Fruit fly (Drosophila melanogaster) S2 (cell line): ENCODE data around the gene Sas-4.

Source experiments
- CG8478 ChIP-seq: fragments of >200 bp; optimal IDR thresholded peaks from 2 replicates; lab custom pipeline; 2018
- CTCF ChIP-seq, 2 experiments: fragments of >200 bp; optimal IDR thresholded peaks; 2 replicates each; lab custom pipeline; 2018

Gene Sas-4

DNA sequence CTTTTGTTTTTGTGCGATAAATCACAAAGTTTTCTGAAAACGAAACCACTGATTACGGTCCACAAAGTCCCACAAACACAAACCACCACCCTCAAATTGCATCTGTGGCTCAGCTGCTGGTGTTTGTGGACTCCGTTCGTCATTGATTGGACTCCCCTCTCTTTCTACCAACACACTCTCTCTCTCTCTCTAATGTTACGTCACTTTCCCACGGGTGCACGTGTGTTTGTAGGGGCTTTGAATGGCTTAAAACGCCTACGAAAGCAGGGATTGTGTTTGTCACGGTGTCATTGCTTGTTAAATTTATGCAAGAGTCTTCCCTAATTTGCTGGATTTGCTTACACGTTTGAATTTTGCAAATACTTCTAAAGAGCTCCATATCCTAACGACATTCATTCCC is 36.8 kb downstream of the Sas-4 start:
- TF ChIP-seq CTCF (optimal IDR thresholded peaks at IDR 0.05; lab: Kevin White, UChicago) (no peak), CG8478 (lab: Kevin White, UChicago) (no peak)

DNA sequence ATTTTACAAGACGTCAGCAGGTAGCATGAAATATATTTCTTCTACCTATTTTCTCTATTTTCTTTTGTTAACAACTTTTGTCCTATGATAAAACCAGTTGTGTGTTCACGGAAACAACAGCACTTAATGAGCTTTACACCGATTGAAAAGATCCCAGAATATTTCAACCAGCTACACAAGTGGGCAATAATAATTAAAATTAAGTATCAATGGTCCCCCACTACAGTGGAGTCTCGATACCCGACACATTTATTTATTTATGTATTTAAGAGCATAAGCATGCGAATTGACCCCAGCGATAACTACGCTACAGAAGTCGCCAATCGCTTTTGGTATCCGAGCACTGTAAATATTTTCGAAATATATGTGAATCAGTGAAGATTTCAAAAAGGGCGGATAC is 37.5 kb downstream of the Sas-4 start:
- TF ChIP-seq CG8478 (lab: Kevin White, UChicago) (no peak), CTCF (optimal IDR thresholded peaks at IDR 0.05; lab: Kevin White, UChicago) (no peak)

DNA sequence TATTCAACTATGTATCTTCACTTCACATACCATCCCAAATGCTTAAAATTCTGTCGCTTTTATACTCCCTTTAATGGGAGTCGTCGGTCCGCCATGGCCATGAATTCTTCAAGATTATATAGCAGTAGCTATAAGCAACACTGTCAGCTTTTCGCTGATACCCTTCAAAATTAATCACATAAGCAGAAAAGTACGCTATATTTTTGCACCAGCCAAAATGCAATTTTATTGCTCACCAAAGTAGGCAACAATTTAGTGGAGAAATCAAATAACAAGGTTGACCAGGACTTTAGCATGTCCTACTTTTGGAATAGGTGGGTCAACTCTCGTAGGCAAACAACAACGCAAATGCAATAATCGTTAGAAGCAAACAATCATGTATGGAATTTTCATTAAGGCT is 48.7 kb downstream of the Sas-4 start:
- TF ChIP-seq CG8478 (lab: Kevin White, UChicago): no peak
- TF ChIP-seq CTCF (optimal IDR thresholded peaks at IDR 0.05; lab: Kevin White, UChicago): no peak

dm6 chr3R:7200670-7201069 is 49.5 kb downstream of the Sas-4 start, which contains the start of gene CG14609:
TSS of gene CG14609 (plus strand) at chr3R:7200970.
- TF ChIP-seq CTCF (optimal IDR thresholded peaks at IDR 0.05; lab: Kevin White, UChicago): no peak
- TF ChIP-seq CG8478 (lab: Kevin White, UChicago): no peak
